Worm (Caenorhabditis elegans) whole organism, L1 larva: Measurements from ENCODE around the gene F08B4.8.

Experiments used
- dsc-1 ChIP-seq: sonication (generic microtip); optimal IDR thresholded peaks from 2 replicates; lab custom pipeline; 2016; ENCODE audit warnings: mild to moderate bottlenecking, missing genetic modification characterization, missing compliant biosample characterization
- fkh-10 ChIP-seq: sonication (generic microtip); optimal IDR thresholded peaks from 2 replicates; lab custom pipeline; 2017; ENCODE audit warnings: missing biosample characterization, missing genetic modification reagents, missing genetic modification characterization
- fos-1 ChIP-seq: fragments of 150-350 bp; optimal IDR thresholded peaks from 2 replicates; lab custom pipeline; 2014; ENCODE audit warnings: missing biosample characterization, missing genetic modification characterization
- hlh-17 ChIP-seq: fragments of 200-800 bp; sonication (Bioruptor generic); optimal IDR thresholded peaks from 2 replicates; lab custom pipeline; 2018; ENCODE audit warnings: missing genetic modification characterization, mild to moderate bottlenecking, missing compliant biosample characterization, moderate library complexity, borderline replicate concordance
- lsy-2 ChIP-seq, 2 experiments: fragments of 150-350 bp; optimal IDR thresholded peaks; 2 replicates each; lab custom pipeline; 2014; ENCODE audit warnings: missing biosample characterization in 2 of 2, missing genetic modification characterization in 2 of 2
- nhr-20 ChIP-seq: sonication (generic microtip); optimal IDR thresholded peaks from 2 replicates; lab custom pipeline; 2016; ENCODE audit warnings: mild to moderate bottlenecking, missing genetic modification characterization, missing compliant biosample characterization
- snpc-4 ChIP-seq: fragments of 150-350 bp; optimal IDR thresholded peaks from 2 replicates; lab custom pipeline; 2014; ENCODE audit warnings: missing biosample characterization, missing genetic modification characterization

DNA sequence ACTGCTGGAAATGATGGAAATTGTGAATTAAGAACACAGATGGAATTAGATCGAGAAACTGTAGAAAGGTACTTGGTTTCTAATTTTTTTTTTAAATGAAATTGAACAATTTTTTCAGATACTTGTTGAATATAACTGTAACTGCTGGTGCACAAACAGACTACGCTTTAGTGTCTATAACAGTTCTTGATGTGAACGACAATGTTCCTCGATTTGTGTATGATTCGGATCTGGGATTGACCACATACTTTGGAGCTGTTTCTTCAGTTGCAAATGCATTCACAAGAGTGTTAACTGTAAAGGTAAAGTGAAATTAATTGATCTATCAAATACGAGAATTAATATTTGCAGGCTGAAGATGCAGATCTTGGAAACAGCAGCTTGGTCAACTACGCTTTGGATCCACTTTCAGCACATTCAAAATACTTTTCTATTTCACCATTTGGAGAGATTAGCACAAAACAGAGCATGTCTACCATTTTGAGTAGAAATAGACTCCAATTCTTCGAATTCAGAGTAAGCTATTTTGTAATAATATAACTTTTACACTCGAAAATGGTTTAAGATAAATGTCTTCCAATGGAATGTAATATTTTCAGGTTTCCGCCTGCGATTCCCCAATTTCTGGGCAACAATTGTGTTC lies 3.5 kb upstream of the F08B4.8 start:
- TF ChIP-seq snpc-4 (no peak), lsy-2 (tag; optimal IDR thresholded peaks at IDR 0.05; lab: Kevin White, UChicago) (no peak), nhr-20 (tag; lab: Kevin White, UChicago) (no peak), fkh-10 (GFP tag; lab: Kevin White, UChicago) (no peak), dsc-1 (no peak), hlh-17 (GFP tag; lab: Kevin White, UChicago) (no peak), fos-1 (tag; lab: Kevin White, UChicago) (no peak)
